4 worm cellular contexts compared by ENCODE assay signal in genomic region chrIV:6227974-6228373, ce11.
TF ChIP-seq lines count a peak whose summit lies in the region.

Gene C49A9.1, plus strand, starts transcription at chrIV:6228190.

TF ChIP-seq in whole organism, L2 larva, 48 proteins besides CTCF, POLR2A, EP300 and RAD21:
- TF ChIP-seq fos-1 (tag; optimal IDR thresholded peaks at IDR 0.05; lab: Kevin White, UChicago), result peak; percentile 72
- no peak for TF ChIP-seq nhr-237 (tag; optimal IDR thresholded peaks at IDR 0.05; lab: Kevin White, UChicago)

TF ChIP-seq in whole organism, L3 larva, 47 proteins besides CTCF, POLR2A, EP300 and RAD21:
- TF ChIP-seq elt-1 (tag; optimal IDR thresholded peaks at IDR 0.05; lab: Kevin White, UChicago) (no peak), nhr-23 (tag; optimal IDR thresholded peaks at IDR 0.05; lab: Kevin White, UChicago) (no peak), hmg-11 (tag; optimal IDR thresholded peaks at IDR 0.05; lab: Kevin White, UChicago) (no peak), elt-2 (tag; optimal IDR thresholded peaks at IDR 0.05; lab: Kevin White, UChicago) (peak; percentile 41), nhr-28 (tag; optimal IDR thresholded peaks at IDR 0.05; lab: Kevin White, UChicago) (no peak), ztf-11 (tag; optimal IDR thresholded peaks at IDR 0.05; lab: Kevin White, UChicago) (no peak)

TF ChIP-seq in whole organism, L4 larva, 104 proteins besides CTCF, POLR2A, EP300 and RAD21 (continues in another document):
- TF ChIP-seq Y105C5A.15 (GFP tag; IDR thresholded peaks at IDR 0.05; lab: Robert Waterston, UW), result no peak
- TF ChIP-seq mep-1 (tag; optimal IDR thresholded peaks at IDR 0.05; lab: Kevin White, UChicago), result no peak
- no peak for TF ChIP-seq Y75B8A.6 (GFP tag; IDR thresholded peaks at IDR 0.05; lab: Robert Waterston, UW)
- TF ChIP-seq aha-1 (tag; lab: Kevin White, UChicago), result peak; percentile 32
- no peak for TF ChIP-seq lin-15B (tag; optimal IDR thresholded peaks at IDR 0.05; lab: Kevin White, UChicago)
- no peak for TF ChIP-seq lim-7 (GFP tag; IDR thresholded peaks at IDR 0.05; lab: Robert Waterston, UW)
- TF ChIP-seq T20F7.1 (GFP tag; optimal IDR thresholded peaks at IDR 0.05; lab: Kevin White, UChicago), result no peak
- TF ChIP-seq lin-38 (GFP tag; IDR thresholded peaks at IDR 0.05; lab: Robert Waterston, UW), result no peak
- TF ChIP-seq Y48G9A.11 (GFP tag; IDR thresholded peaks at IDR 0.05; lab: Robert Waterston, UW), result no peak
- no peak for TF ChIP-seq set-16 (GFP tag; IDR thresholded peaks at IDR 0.05; lab: Robert Waterston, UW)
- TF ChIP-seq daf-8 (GFP tag; IDR thresholded peaks at IDR 0.05; lab: Robert Waterston, UW), result no peak
- TF ChIP-seq snpc-4 (tag; optimal IDR thresholded peaks at IDR 0.05; lab: Kevin White, UChicago), result no peak
- no peak for TF ChIP-seq nhr-11 (tag; optimal IDR thresholded peaks at IDR 0.05; lab: Kevin White, UChicago)
- no peak for TF ChIP-seq snpc-1.2 (GFP tag; IDR thresholded peaks at IDR 0.05; lab: Robert Waterston, UW)
- TF ChIP-seq D1046.2 (GFP tag; IDR thresholded peaks at IDR 0.05; lab: Robert Waterston, UW), result no peak
- no peak for TF ChIP-seq daf-16 (GFP tag; optimal IDR thresholded peaks at IDR 0.05; lab: Kevin White, UChicago)
- TF ChIP-seq daf-16 (tag; optimal IDR thresholded peaks at IDR 0.05; lab: Kevin White, UChicago), result peak; percentile 46
- TF ChIP-seq nhr-28 (tag; optimal IDR thresholded peaks at IDR 0.05; lab: Kevin White, UChicago), result peak; percentile 3
- TF ChIP-seq zip-2 (tag; optimal IDR thresholded peaks at IDR 0.05; lab: Kevin White, UChicago), result no peak
- no peak for TF ChIP-seq lin-39 (tag; optimal IDR thresholded peaks at IDR 0.05; lab: Kevin White, UChicago)
- no peak for TF ChIP-seq php-3 (GFP tag; IDR thresholded peaks at IDR 0.05; lab: Robert Waterston, UW)
- no peak for TF ChIP-seq nhr-48 (tag; optimal IDR thresholded peaks at IDR 0.05; lab: Kevin White, UChicago)
- no peak for TF ChIP-seq nhr-102 (tag; optimal IDR thresholded peaks at IDR 0.05; lab: Kevin White, UChicago)
- no peak for TF ChIP-seq ztf-11 (tag; optimal IDR thresholded peaks at IDR 0.05; lab: Kevin White, UChicago)
- TF ChIP-seq gei-8 (GFP tag; optimal IDR thresholded peaks at IDR 0.05; lab: Kevin White, UChicago), result no peak
- no peak for TF ChIP-seq cey-2 (tag; optimal IDR thresholded peaks at IDR 0.05; lab: Kevin White, UChicago; ENCODE audit: borderline replicate concordance, insufficient read depth)
- no peak for TF ChIP-seq F49E8.2 (tag; optimal IDR thresholded peaks at IDR 0.05; lab: Kevin White, UChicago; ENCODE audit: borderline replicate concordance)
- TF ChIP-seq ctbp-1 (GFP tag; IDR thresholded peaks at IDR 0.05; lab: Robert Waterston, UW), result no peak
- no peak for TF ChIP-seq ama-1 (optimal IDR thresholded peaks at IDR 0.05; lab: Kevin White, UChicago)
- no peak for TF ChIP-seq fkh-10 (GFP tag; optimal IDR thresholded peaks at IDR 0.05; lab: Kevin White, UChicago)
- no peak for TF ChIP-seq zfp-3 (GFP tag; conservative IDR thresholded peaks at IDR 0.05; lab: Robert Waterston, UW)
- TF ChIP-seq egl-27 (tag; optimal IDR thresholded peaks at IDR 0.05; lab: Kevin White, UChicago), result no peak
- no peak for TF ChIP-seq ceh-82 (tag; optimal IDR thresholded peaks at IDR 0.05; lab: Kevin White, UChicago)
- no peak for TF ChIP-seq ceh-20 (GFP tag; IDR thresholded peaks at IDR 0.05; lab: Robert Waterston, UW)
- TF ChIP-seq nhr-237 (tag; optimal IDR thresholded peaks at IDR 0.05; lab: Kevin White, UChicago), result no peak
- TF ChIP-seq lin-13 (GFP tag; optimal IDR thresholded peaks at IDR 0.05; lab: Kevin White, UChicago), result no peak
- no peak for TF ChIP-seq nhr-25 (tag; optimal IDR thresholded peaks at IDR 0.05; lab: Kevin White, UChicago; ENCODE audit: borderline replicate concordance, insufficient read depth)
- peak; percentile 15 for TF ChIP-seq dve-1 (tag; optimal IDR thresholded peaks at IDR 0.05; lab: Kevin White, UChicago; ENCODE audit: insufficient read depth)
- no peak for TF ChIP-seq F37D6.2 (tag; optimal IDR thresholded peaks at IDR 0.05; lab: Kevin White, UChicago)
- no peak for TF ChIP-seq arid-1 (GFP tag; conservative IDR thresholded peaks at IDR 0.05; lab: Robert Waterston, UW)
- TF ChIP-seq attf-4 (tag; optimal IDR thresholded peaks at IDR 0.05; lab: Kevin White, UChicago), result no peak
- TF ChIP-seq pqm-1 (tag; optimal IDR thresholded peaks at IDR 0.05; lab: Kevin White, UChicago), result peak; percentile 70
- TF ChIP-seq spr-1 (tag; optimal IDR thresholded peaks at IDR 0.05; lab: Kevin White, UChicago), result no peak
- TF ChIP-seq hif-1 (tag; optimal IDR thresholded peaks at IDR 0.05; lab: Kevin White, UChicago), result no peak
- TF ChIP-seq mdl-1 (tag; optimal IDR thresholded peaks at IDR 0.05; lab: Kevin White, UChicago), result no peak

TF ChIP-seq in whole organism, young adult, 124 proteins besides CTCF, POLR2A, EP300 and RAD21:
- TF ChIP-seq nhr-80 (tag; optimal IDR thresholded peaks at IDR 0.05; lab: Kevin White, UChicago) (peak; percentile 19), F52B5.7 (tag; optimal IDR thresholded peaks at IDR 0.05; lab: Kevin White, UChicago) (no peak), him-1 (tag; optimal IDR thresholded peaks at IDR 0.05; lab: Kevin White, UChicago) (no peak)
